Fruit fly (Drosophila melanogaster) whole organism, embryonic: Measurements from ENCODE around the gene fusl.
A peak's percentile ranks its signal among the peaks of the same experiment; 100 is the strongest.

Source experiments
- Adf1 ChIP-seq: fragments of 200-800 bp; sonication (Bioruptor generic); IDR thresholded peaks from 2 replicates; pipeline ENCODE4 v1.3.6; 2022; ENCODE audit warnings: missing biosample characterization, missing genetic modification characterization
- CG10979 ChIP-seq: fragments of 200-800 bp; sonication (Bioruptor generic); optimal IDR thresholded peaks from 2 replicates; lab custom pipeline; 2018; ENCODE audit warnings: missing biosample characterization, mild to moderate bottlenecking, missing genetic modification characterization, moderate library complexity
- CG12744 ChIP-seq: fragments of 200-800 bp; sonication (Bioruptor generic); optimal IDR thresholded peaks from 2 replicates; lab custom pipeline; 2016; ENCODE audit warnings: missing biosample characterization, missing genetic modification characterization
- CG14710 ChIP-seq: fragments of 200-800 bp; sonication (Bioruptor generic); optimal IDR thresholded peaks from 3 replicates; lab custom pipeline; 2019; ENCODE audit warnings: missing biosample characterization, mild to moderate bottlenecking, missing genetic modification characterization, moderate library complexity
- CG15479 ChIP-seq: fragments of 200-800 bp; sonication (Bioruptor generic); optimal IDR thresholded peaks from 3 replicates; lab custom pipeline; 2019; ENCODE audit warnings: missing biosample characterization, mild to moderate bottlenecking, missing genetic modification characterization, moderate library complexity
- CG16813 ChIP-seq: fragments of 200-800 bp; sonication (Bioruptor generic); IDR thresholded peaks from 3 replicates; pipeline ENCODE4 v1.3.6; 2022; ENCODE audit warnings: missing biosample characterization, missing genetic modification characterization; ENCODE audit not compliant: partially characterized antibody
- CG17361 ChIP-seq: fragments of 200-800 bp; sonication (Bioruptor generic); IDR thresholded peaks from 3 replicates; pipeline ENCODE4 v1.3.6; 2022; ENCODE audit warnings: missing biosample characterization, missing genetic modification characterization
- CG17568 ChIP-seq: fragments of 200-800 bp; sonication (Bioruptor generic); optimal IDR thresholded peaks from 2 replicates; lab custom pipeline; 2018; ENCODE audit warnings: missing biosample characterization, mild to moderate bottlenecking, missing genetic modification characterization, moderate library complexity
- CG18011 ChIP-seq: fragments of 200-800 bp; sonication (Bioruptor generic); optimal IDR thresholded peaks from 2 replicates; lab custom pipeline; 2017; ENCODE audit warnings: missing biosample characterization, missing genetic modification characterization, mild to moderate bottlenecking, moderate library complexity, missing genotype
- CG3163 ChIP-seq: fragments of 200-800 bp; sonication (Bioruptor generic); optimal IDR thresholded peaks from 3 replicates; lab custom pipeline; 2016; ENCODE audit warnings: missing biosample characterization, missing genetic modification characterization
- CG5180 ChIP-seq: fragments of 200-800 bp; sonication (Bioruptor generic); optimal IDR thresholded peaks from 3 replicates; lab custom pipeline; 2017; ENCODE audit warnings: missing biosample characterization, missing genetic modification characterization, mild to moderate bottlenecking, moderate library complexity, missing genetic modification reagents
- CG6791 ChIP-seq: fragments of 200-800 bp; sonication (Bioruptor generic); IDR thresholded peaks from 3 replicates; pipeline ENCODE4 v1.3.6; 2022; ENCODE audit warnings: missing biosample characterization, missing genetic modification characterization; ENCODE audit not compliant: partially characterized antibody
- Deaf1 ChIP-seq: fragments of 200-800 bp; optimal IDR thresholded peaks from 3 replicates; lab custom pipeline; 2019; ENCODE audit warnings: missing biosample characterization, mild to moderate bottlenecking, missing genetic modification characterization, moderate library complexity
- Dll ChIP-seq: fragments of 200-800 bp; sonication (Bioruptor generic); IDR thresholded peaks from 4 replicates; pipeline ENCODE4 v1.3.6; 2022; ENCODE audit warnings: missing biosample characterization, missing genetic modification characterization; ENCODE audit not compliant: partially characterized antibody
- E2f1 ChIP-seq: fragments of 200-800 bp; sonication (Bioruptor generic); IDR thresholded peaks from 2 replicates; pipeline ENCODE4 v1.3.6; 2022; ENCODE audit warnings: missing biosample characterization, missing genetic modification characterization
- HLH54F ChIP-seq: fragments of 200-800 bp; sonication (Bioruptor generic); optimal IDR thresholded peaks from 3 replicates; lab custom pipeline; 2016; ENCODE audit warnings: missing biosample characterization, missing genetic modification characterization
- Lhr ChIP-seq: fragments of 200-800 bp; sonication (Bioruptor generic); optimal IDR thresholded peaks from 3 replicates; lab custom pipeline; 2017; ENCODE audit warnings: mild to moderate bottlenecking, missing biosample characterization, missing genetic modification reagents, missing genetic modification characterization
- Med ChIP-seq: fragments of 200-800 bp; sonication (Bioruptor generic); peaks from one replicate; lab custom pipeline; 2016; ENCODE audit warnings: missing biosample characterization, missing genetic modification characterization, mild to moderate bottlenecking, inconsistent platforms, moderate library complexity
- NFAT ChIP-seq: fragments of 200-800 bp; sonication (Bioruptor generic); IDR thresholded peaks from 2 replicates; pipeline ENCODE4 v1.3.6; 2022; ENCODE audit warnings: missing biosample characterization, missing genetic modification characterization
- Nf-YB ChIP-seq: fragments of 200-800 bp; sonication (Bioruptor generic); optimal IDR thresholded peaks from 3 replicates; lab custom pipeline; 2019; ENCODE audit warnings: missing biosample characterization, mild to moderate bottlenecking, missing genetic modification characterization, moderate library complexity
- Nf-YC ChIP-seq: fragments of 200-800 bp; optimal IDR thresholded peaks from 3 replicates; lab custom pipeline; 2019; ENCODE audit warnings: missing biosample characterization, mild to moderate bottlenecking, missing genetic modification characterization, moderate library complexity
- Oli ChIP-seq: fragments of 200-800 bp; sonication (Bioruptor generic); optimal IDR thresholded peaks from 2 replicates; lab custom pipeline; 2018; ENCODE audit warnings: missing biosample characterization, mild to moderate bottlenecking, missing genetic modification characterization, moderate library complexity
- Pdp1 ChIP-seq, 2 experiments: fragments of 200-800 bp; sonication (Bioruptor generic); optimal IDR thresholded peaks; 3 replicates each; lab custom pipeline; 2016; ENCODE audit warnings: missing biosample characterization in 2 of 2, missing genetic modification characterization in 2 of 2, mild to moderate bottlenecking in 1 of 2, moderate library complexity in 1 of 2
- Usf ChIP-seq: fragments of 200-800 bp; sonication (Bioruptor generic); optimal IDR thresholded peaks from 2 replicates; lab custom pipeline; 2017; ENCODE audit warnings: missing genotype, missing biosample characterization, missing genetic modification characterization
- btn ChIP-seq: fragments of 200-800 bp; sonication (Bioruptor generic); optimal IDR thresholded peaks from 2 replicates; lab custom pipeline; 2016; ENCODE audit warnings: missing biosample characterization, missing genetic modification characterization
- cg ChIP-seq: fragments of 200-800 bp; sonication (Bioruptor generic); optimal IDR thresholded peaks from 3 replicates; lab custom pipeline; 2019; ENCODE audit warnings: missing biosample characterization, mild to moderate bottlenecking, missing genetic modification characterization, moderate library complexity
- ci ChIP-seq: fragments of 200-800 bp; sonication (Bioruptor generic); IDR thresholded peaks from 3 replicates; pipeline ENCODE4 v1.3.6; 2022; ENCODE audit warnings: missing biosample characterization, missing genetic modification characterization
- crc ChIP-seq: fragments of 200-800 bp; sonication (Bioruptor generic); optimal IDR thresholded peaks from 2 replicates; lab custom pipeline; 2016; ENCODE audit warnings: missing biosample characterization, missing genetic modification characterization
- cwo ChIP-seq: fragments of 200-800 bp; sonication (Bioruptor generic); optimal IDR thresholded peaks from 3 replicates; lab custom pipeline; 2017; ENCODE audit warnings: missing biosample characterization, missing genetic modification characterization, mild to moderate bottlenecking, moderate library complexity, missing genetic modification reagents
- eve ChIP-seq, 2 experiments: fragments of >200 bp; optimal IDR thresholded peaks; 2 replicates each; lab custom pipeline; 2017; ENCODE audit warnings: missing biosample characterization in 2 of 2, missing genetic modification characterization in 2 of 2
- ewg ChIP-seq: fragments of 200-800 bp; sonication (Bioruptor generic); optimal IDR thresholded peaks from 3 replicates; lab custom pipeline; 2017; ENCODE audit warnings: mild to moderate bottlenecking, missing biosample characterization, missing genetic modification reagents, missing genetic modification characterization
- eyg ChIP-seq: fragments of 200-800 bp; sonication (Bioruptor generic); optimal IDR thresholded peaks from 3 replicates; lab custom pipeline; 2016; ENCODE audit warnings: missing biosample characterization, missing genetic modification characterization
- grn ChIP-seq: fragments of 200-800 bp; sonication (Bioruptor generic); optimal IDR thresholded peaks from 3 replicates; lab custom pipeline; 2017; ENCODE audit warnings: missing biosample characterization, missing genetic modification characterization
- h ChIP-seq: fragments of >200 bp; optimal IDR thresholded peaks from 2 replicates; lab custom pipeline; 2017
- jing ChIP-seq: fragments of 200-800 bp; sonication (Bioruptor generic); optimal IDR thresholded peaks from 2 replicates; lab custom pipeline; 2018; ENCODE audit warnings: missing biosample characterization, mild to moderate bottlenecking, missing genetic modification characterization
- nau ChIP-seq: fragments of 200-800 bp; sonication (Bioruptor generic); optimal IDR thresholded peaks from 3 replicates; lab custom pipeline; 2017; ENCODE audit warnings: missing biosample characterization, mild to moderate bottlenecking, missing genetic modification characterization, missing genetic modification reagents
- stwl ChIP-seq: fragments of 200-800 bp; sonication (Bioruptor generic); optimal IDR thresholded peaks from 3 replicates; lab custom pipeline; 2018; ENCODE audit warnings: missing biosample characterization, mild to moderate bottlenecking, missing genetic modification characterization, moderate library complexity
- toy ChIP-seq: fragments of 200-800 bp; sonication (Bioruptor generic); IDR thresholded peaks from 2 replicates; pipeline ENCODE4 v1.3.6; 2022; ENCODE audit warnings: missing biosample characterization, missing genetic modification characterization
- ttk ChIP-seq: fragments of 200-800 bp; sonication (Bioruptor generic); IDR thresholded peaks from 2 replicates; pipeline ENCODE4 v2.1.2; 2022; ENCODE audit warnings: missing biosample characterization, missing genetic modification characterization
- vvl ChIP-seq: fragments of 200-800 bp; sonication (Bioruptor generic); IDR thresholded peaks from 2 replicates; pipeline ENCODE4 v1.3.6; 2022; ENCODE audit warnings: missing biosample characterization, missing genetic modification characterization

The fusl gene

DNA sequence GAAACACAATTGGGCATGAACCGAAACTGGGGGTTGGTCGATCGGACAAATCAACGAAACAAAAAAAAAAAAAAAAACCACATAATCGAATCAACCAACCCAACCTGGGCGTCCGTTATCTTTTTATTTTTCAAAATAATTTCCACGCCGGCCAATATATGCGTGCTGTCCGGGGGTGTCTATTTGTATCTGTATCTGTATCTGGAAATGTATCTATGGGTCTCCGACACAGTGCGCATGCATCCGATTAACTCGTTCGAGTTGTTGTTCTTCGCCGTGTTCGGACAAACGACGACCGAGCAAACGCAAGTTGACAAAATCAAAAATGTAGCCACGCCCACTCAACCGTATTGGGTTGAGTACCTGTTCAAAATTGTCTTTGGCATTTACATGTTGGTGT is 24.5 kb upstream of the fusl start:
- TF ChIP-seq CG10979 (no peak), CG5180 (peak; percentile 18), toy (GFP tag; lab: Robert Waterston, UW) (no peak), CG18011 (GFP tag; lab: Kevin White, UChicago) (no peak), vvl (GFP tag; lab: Robert Waterston, UW) (0 out of 2 replicates have a peak, but pooled peaks have one; percentile 14), grn (GFP tag; lab: Kevin White, UChicago) (peak; percentile 23), E2f1 (GFP tag; lab: Robert Waterston, UW) (no peak), ttk (GFP tag; lab: Robert Waterston, UW) (peak; percentile 26; the same call in 1 of the 2 replicates), nau (GFP tag; lab: Kevin White, UChicago) (no peak), Nf-YC (tag; lab: Kevin White, UChicago) (peak; percentile 92), h (lab: Kevin White, UChicago) (no peak), cg (peak; percentile 9), eyg (GFP tag; lab: Kevin White, UChicago) (no peak), Pdp1 (GFP tag; optimal IDR thresholded peaks at IDR 0.05; lab: Kevin White, UChicago) (no peak), jing (GFP tag; lab: Kevin White, UChicago) (no peak), NFAT (GFP tag; lab: Robert Waterston, UW) (no peak), CG15479 (GFP tag; lab: Kevin White, UChicago) (peak; percentile 15), HLH54F (no peak), CG3163 (GFP tag; lab: Kevin White, UChicago) (no peak), Nf-YB (peak; percentile 90), Dll (GFP tag; lab: Robert Waterston, UW) (0 out of 4 replicates have a peak, but pooled peaks have one; percentile 13), btn (no peak), CG6791 (peak; percentile 59; the same call in 1 of the 3 replicates), Usf (GFP tag; lab: Kevin White, UChicago) (no peak), Adf1 (GFP tag; lab: Robert Waterston, UW) (no peak), CG17361 (GFP tag; lab: Robert Waterston, UW) (no peak), Med (GFP tag; lab: Kevin White, UChicago) (peak; percentile 23), Deaf1 (tag; lab: Kevin White, UChicago) (peak; percentile 88), ci (GFP tag; lab: Robert Waterston, UW) (no peak; the same call in 2 of the 3 replicates), ewg (peak; percentile 42)
- TF ChIP-seq, all 482 proteins: peak for 13

dm6 chr2L:5353454-5353853 is 15.6 kb upstream of the fusl start:
- TF ChIP-seq Oli (tag; lab: Kevin White, UChicago): no peak
- TF ChIP-seq CG17568 (GFP tag; lab: Kevin White, UChicago): no peak
- no peak for TF ChIP-seq Lhr (GFP tag; lab: Kevin White, UChicago)
- TF ChIP-seq crc: no peak
- TF ChIP-seq eve (GFP tag; optimal IDR thresholded peaks at IDR 0.05; lab: Kevin White, UChicago): peak in 1 of 2 experiments; percentile 22
- TF ChIP-seq Med (GFP tag; lab: Kevin White, UChicago): no peak
- TF ChIP-seq CG14710 (tag; lab: Kevin White, UChicago): peak; percentile 59
- TF ChIP-seq CG12744: no peak
- TF ChIP-seq CG16813 (GFP tag; lab: Robert Waterston, UW): 0 out of 3 replicates have a peak, but pooled peaks have one; percentile 9
- TF ChIP-seq cwo (GFP tag; lab: Kevin White, UChicago): no peak
- TF ChIP-seq stwl (tag; lab: Kevin White, UChicago): peak; percentile 91
